Worm (Caenorhabditis elegans) whole organism, midembryonic: ENCODE data around the gene vit-6.

Experiments used
- T22C8.4 ChIP-seq: fragments of 200-800 bp; sonication (Bioruptor generic); IDR thresholded peaks from 2 replicates; pipeline ENCODE4 v1.3.6; 2022; ENCODE audit warnings: missing genetic modification characterization, missing compliant biosample characterization
- cog-1 ChIP-seq: sonication (generic microtip); optimal IDR thresholded peaks from 2 replicates; lab custom pipeline; 2016; ENCODE audit warnings: missing genetic modification characterization, missing compliant biosample characterization
- med-1 ChIP-seq: sonication (generic microtip); optimal IDR thresholded peaks from 2 replicates; lab custom pipeline; 2017; ENCODE audit warnings: missing genetic modification characterization, mild to moderate bottlenecking, missing compliant biosample characterization, antibody characterized with exemption, missing genetic modification reagents; ENCODE audit not compliant: insufficient read depth
- tab-1 ChIP-seq: fragments of 200-800 bp; sonication (Bioruptor generic); IDR thresholded peaks from 2 replicates; pipeline ENCODE4 v1.3.6; 2022; ENCODE audit warnings: missing genetic modification characterization, missing compliant biosample characterization

DNA sequence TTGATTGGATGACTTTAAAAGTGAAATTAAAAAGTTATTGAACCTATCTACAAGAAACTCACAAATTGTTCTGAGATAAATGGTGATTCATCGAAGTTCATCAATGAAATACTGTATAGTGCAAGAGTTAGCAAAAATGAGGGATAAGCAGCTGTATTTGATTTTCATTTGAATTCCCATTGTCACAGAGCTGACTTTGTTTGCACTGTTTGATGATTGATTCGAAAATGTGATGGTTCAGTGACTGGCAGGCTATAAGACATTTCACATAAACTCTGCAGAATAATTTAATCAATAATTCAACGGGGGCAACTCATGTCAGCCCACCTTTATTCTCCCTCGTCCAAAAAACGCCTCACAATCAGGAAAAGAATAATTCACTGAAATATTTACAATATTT, 17.4 kb upstream of the vit-6 start, which contains the start of gene T09A12.8:
- TF ChIP-seq T22C8.4 (GFP tag; lab: Robert Waterston, UW): no peak
- TF ChIP-seq tab-1 (GFP tag; lab: Robert Waterston, UW): no peak
- TF ChIP-seq med-1 (GFP tag; lab: Kevin White, UChicago): no peak
- no peak for TF ChIP-seq cog-1 (tag; lab: Kevin White, UChicago)
